Worm (Caenorhabditis elegans) whole organism, late embryonic: ENCODE measurements around the gene ugt-49.

Experiments
- C08G9.2 ChIP-seq: sonication (generic microtip); optimal IDR thresholded peaks from 2 replicates; lab custom pipeline; 2016; ENCODE audit warnings: mild to moderate bottlenecking, missing genetic modification characterization, moderate library complexity, missing compliant biosample characterization
- F13H6.1 ChIP-seq: sonication (generic microtip); optimal IDR thresholded peaks from 2 replicates; lab custom pipeline; 2016; ENCODE audit warnings: missing genetic modification characterization, missing compliant biosample characterization
- K09A11.1 ChIP-seq: sonication (generic microtip); optimal IDR thresholded peaks from 2 replicates; lab custom pipeline; 2017; ENCODE audit warnings: antibody characterized with exemption, mild to moderate bottlenecking, missing genetic modification characterization, missing compliant biosample characterization; ENCODE audit not compliant: insufficient read depth
- T23F11.4 ChIP-seq: fragments of 200-800 bp; sonication (Bioruptor generic); optimal IDR thresholded peaks from 2 replicates; lab custom pipeline; 2018; ENCODE audit warnings: mild to moderate bottlenecking, missing genetic modification characterization, missing compliant biosample characterization
- ahr-1 ChIP-seq: sonication (generic microtip); optimal IDR thresholded peaks from 2 replicates; lab custom pipeline; 2016; ENCODE audit warnings: missing genetic modification characterization, missing compliant biosample characterization
- ceh-19 ChIP-seq: fragments of 200-800 bp; sonication (Bioruptor generic); optimal IDR thresholded peaks from 2 replicates; lab custom pipeline; 2018; ENCODE audit warnings: mild to moderate bottlenecking, missing genetic modification characterization, missing compliant biosample characterization
- ceh-2 ChIP-seq: sonication (generic microtip); optimal IDR thresholded peaks from 2 replicates; lab custom pipeline; 2016; ENCODE audit warnings: missing genotype, missing genetic modification characterization, missing compliant biosample characterization
- ceh-22 ChIP-seq: sonication (generic microtip); optimal IDR thresholded peaks from 2 replicates; lab custom pipeline; 2017; ENCODE audit warnings: missing biosample characterization, missing genetic modification characterization
- ceh-24 ChIP-seq: sonication (generic microtip); optimal IDR thresholded peaks from 2 replicates; lab custom pipeline; 2016; ENCODE audit warnings: mild to moderate bottlenecking, missing genetic modification characterization, missing compliant biosample characterization
- ceh-31 ChIP-seq: sonication (generic microtip); optimal IDR thresholded peaks from 2 replicates; lab custom pipeline; 2016; ENCODE audit warnings: missing genetic modification characterization, missing compliant biosample characterization
- ceh-6 ChIP-seq: fragments of 200-800 bp; sonication (Bioruptor generic); optimal IDR thresholded peaks from 2 replicates; lab custom pipeline; 2018; ENCODE audit warnings: mild to moderate bottlenecking, missing genetic modification characterization, missing compliant biosample characterization
- dmd-4 ChIP-seq: sonication (generic microtip); optimal IDR thresholded peaks from 2 replicates; lab custom pipeline; 2016; ENCODE audit warnings: borderline replicate concordance, missing genetic modification characterization, missing compliant biosample characterization
- elt-2 ChIP-seq: sonication (generic microtip); optimal IDR thresholded peaks from 2 replicates; lab custom pipeline; 2016; ENCODE audit warnings: missing genetic modification reagents, missing genetic modification characterization, missing compliant biosample characterization
- ets-4 ChIP-seq: sonication (generic microtip); optimal IDR thresholded peaks from 2 replicates; lab custom pipeline; 2016; ENCODE audit warnings: missing genetic modification characterization, missing compliant biosample characterization
- fax-1 ChIP-seq: sonication (generic microtip); optimal IDR thresholded peaks from 2 replicates; lab custom pipeline; 2016; ENCODE audit warnings: missing genotype, missing genetic modification characterization, missing compliant biosample characterization
- fkh-10 ChIP-seq: fragments of 150-350 bp; optimal IDR thresholded peaks from 2 replicates; lab custom pipeline; 2014; ENCODE audit warnings: missing biosample characterization, missing genetic modification reagents, missing genetic modification characterization
- fkh-6 ChIP-seq: sonication (generic microtip); optimal IDR thresholded peaks from 2 replicates; lab custom pipeline; 2016; ENCODE audit warnings: missing genetic modification characterization, missing compliant biosample characterization
- hlh-30 ChIP-seq: sonication (generic microtip); optimal IDR thresholded peaks from 2 replicates; lab custom pipeline; 2017; ENCODE audit warnings: antibody characterized with exemption, missing genetic modification characterization, missing compliant biosample characterization; ENCODE audit not compliant: insufficient read depth
- lim-6 ChIP-seq: sonication (generic microtip); optimal IDR thresholded peaks from 2 replicates; lab custom pipeline; 2016; ENCODE audit warnings: missing genetic modification characterization, missing compliant biosample characterization
- madf-2 ChIP-seq: sonication (generic microtip); optimal IDR thresholded peaks from 2 replicates; lab custom pipeline; 2017; ENCODE audit warnings: missing genetic modification characterization, missing compliant biosample characterization
- mec-3 ChIP-seq: sonication (generic microtip); optimal IDR thresholded peaks from 2 replicates; lab custom pipeline; 2016; ENCODE audit warnings: borderline replicate concordance, missing genetic modification characterization, missing compliant biosample characterization
- nhr-232 ChIP-seq: sonication (generic microtip); optimal IDR thresholded peaks from 2 replicates; lab custom pipeline; 2016; ENCODE audit warnings: missing genetic modification characterization, missing compliant biosample characterization
- odd-2 ChIP-seq: sonication (generic microtip); optimal IDR thresholded peaks from 2 replicates; lab custom pipeline; 2017; ENCODE audit warnings: antibody characterized with exemption, mild to moderate bottlenecking, missing genetic modification characterization, missing compliant biosample characterization
- pha-2 ChIP-seq: sonication (generic microtip); optimal IDR thresholded peaks from 2 replicates; lab custom pipeline; 2017; ENCODE audit warnings: mild to moderate bottlenecking, missing genetic modification characterization, missing compliant biosample characterization
- pqm-1 ChIP-seq: sonication (generic microtip); optimal IDR thresholded peaks from 2 replicates; lab custom pipeline; 2016; ENCODE audit warnings: missing genetic modification characterization, missing compliant biosample characterization
- ref-2 ChIP-seq: sonication (generic microtip); optimal IDR thresholded peaks from 2 replicates; lab custom pipeline; 2016; ENCODE audit warnings: missing genetic modification characterization, missing compliant biosample characterization
- sox-2 ChIP-seq: fragments of 200-800 bp; sonication (Bioruptor generic); IDR thresholded peaks from 2 replicates; pipeline ENCODE4 v1.3.6; 2022; ENCODE audit warnings: missing genetic modification reagents, missing genetic modification characterization, missing compliant biosample characterization
- syd-9 ChIP-seq: sonication (generic microtip); optimal IDR thresholded peaks from 2 replicates; lab custom pipeline; 2016; ENCODE audit warnings: mild to moderate bottlenecking, missing genetic modification characterization, moderate library complexity, missing compliant biosample characterization
- tbx-2 ChIP-seq: sonication (generic microtip); optimal IDR thresholded peaks from 2 replicates; lab custom pipeline; 2016; ENCODE audit warnings: missing genetic modification characterization, missing compliant biosample characterization
- tbx-7 ChIP-seq: sonication (generic microtip); optimal IDR thresholded peaks from 2 replicates; lab custom pipeline; 2016; ENCODE audit warnings: missing genotype, missing genetic modification characterization, missing compliant biosample characterization
- unc-3 ChIP-seq, 2 experiments: fragments of 200-800 bp in 1 of 2; sonication (Bioruptor generic) in 1 of 2; sonication (generic microtip) in 1 of 2; conservative IDR thresholded peaks in 1 of 2; optimal IDR thresholded peaks in 1 of 2; 2 replicates each; pipeline versions ENCODE4 v1.3.6 to Lab custom; 2016 to 2022; ENCODE audit warnings: missing compliant biosample characterization in 2 of 2, missing genetic modification characterization in 2 of 2, missing genetic modification reagents in 1 of 2
- unc-42 ChIP-seq: sonication (generic microtip); optimal IDR thresholded peaks from 2 replicates; lab custom pipeline; 2016; ENCODE audit warnings: missing genotype, missing genetic modification characterization, missing compliant biosample characterization
- unc-86 ChIP-seq: sonication (generic microtip); optimal IDR thresholded peaks from 2 replicates; lab custom pipeline; 2016; ENCODE audit warnings: missing genetic modification characterization, missing compliant biosample characterization

The ugt-49 gene

DNA sequence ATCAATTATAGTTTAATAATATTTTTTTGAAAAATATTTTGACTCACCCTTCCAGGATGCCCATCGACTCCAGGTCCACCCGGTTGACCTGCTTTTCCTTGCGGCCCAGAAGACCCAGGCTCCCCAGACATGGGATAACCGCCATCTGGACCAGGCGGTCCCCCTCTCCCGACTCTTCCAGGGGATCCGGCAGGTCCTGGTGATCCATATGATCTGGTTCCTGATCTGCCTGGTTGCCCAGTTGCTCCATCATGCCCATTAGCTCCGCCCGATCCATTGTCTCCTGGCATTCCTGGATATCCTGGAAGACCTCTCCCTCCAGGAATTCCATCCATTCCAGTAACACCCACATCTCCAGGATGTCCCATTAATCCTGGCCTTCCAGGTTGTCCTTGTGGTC lies 21.6 kb downstream of the ugt-49 start:
- TF ChIP-seq tbx-7 (tag; lab: Kevin White, UChicago) (no peak), tbx-2 (tag; lab: Kevin White, UChicago) (no peak), pha-2 (tag; lab: Kevin White, UChicago) (no peak), fkh-6 (no peak), unc-42 (no peak), ceh-2 (tag; lab: Kevin White, UChicago) (no peak), syd-9 (tag; lab: Kevin White, UChicago) (no peak)

DNA sequence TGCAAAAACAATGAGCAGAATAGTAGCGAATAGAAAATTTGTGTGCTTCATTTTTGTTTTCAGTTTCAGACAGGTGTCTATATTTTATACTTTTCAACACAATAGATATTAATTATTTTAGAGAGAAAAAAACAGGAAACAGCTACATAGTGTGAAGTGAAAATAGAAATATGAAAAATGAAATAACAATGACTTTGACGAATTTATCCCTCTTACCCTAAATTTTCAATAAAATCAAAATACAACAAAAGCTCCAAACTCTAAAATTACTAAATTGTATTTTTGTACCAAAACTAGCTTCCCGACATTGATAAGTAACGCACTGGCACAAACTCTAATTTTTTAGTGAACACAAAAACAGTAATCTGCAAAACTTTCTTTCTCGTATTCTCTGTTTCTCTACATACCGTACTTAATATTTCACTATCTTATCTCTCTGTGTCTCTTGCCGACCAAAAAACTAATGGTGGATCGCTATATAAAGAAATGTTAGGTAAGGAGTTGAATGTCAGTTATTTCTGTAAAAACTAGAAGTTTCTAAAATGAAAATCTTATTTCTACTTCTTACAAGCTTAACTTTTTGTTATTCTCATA lies 23.1 kb downstream of the ugt-49 start, which contains the start of the genes col-151 and ugt-1:
Gene col-151, minus strand, starts transcription at position 51 of the 594 bp plus-strand sequence.
Gene ugt-1, plus strand, starts transcription at position 491 of the 594 bp plus-strand sequence.
- TF ChIP-seq syd-9 (tag; lab: Kevin White, UChicago): no peak
- TF ChIP-seq pqm-1: no peak
- no peak for TF ChIP-seq ceh-6
- TF ChIP-seq ceh-31: no peak
- TF ChIP-seq unc-3 (GFP tag; conservative IDR thresholded peaks at IDR 0.05; lab: Robert Waterston, UW): no peak
- no peak for TF ChIP-seq unc-3 (tag; optimal IDR thresholded peaks at IDR 0.05; lab: Kevin White, UChicago)
- TF ChIP-seq unc-86 (tag; lab: Kevin White, UChicago): no peak
- no peak for TF ChIP-seq F13H6.1 (tag; lab: Kevin White, UChicago)
- TF ChIP-seq ceh-19 (GFP tag; lab: Kevin White, UChicago): no peak
- no peak for TF ChIP-seq pha-2 (tag; lab: Kevin White, UChicago)
- no peak for TF ChIP-seq ref-2 (tag; lab: Kevin White, UChicago)
- TF ChIP-seq ahr-1: no peak
- TF ChIP-seq ceh-22 (tag; lab: Kevin White, UChicago): no peak
- no peak for TF ChIP-seq ceh-24 (tag; lab: Kevin White, UChicago)
- no peak for TF ChIP-seq madf-2 (tag; lab: Kevin White, UChicago)
- TF ChIP-seq elt-2 (tag; lab: Kevin White, UChicago): no peak
- TF ChIP-seq odd-2 (tag; lab: Kevin White, UChicago): no peak
- no peak for TF ChIP-seq nhr-232 (tag; lab: Kevin White, UChicago)

DNA sequence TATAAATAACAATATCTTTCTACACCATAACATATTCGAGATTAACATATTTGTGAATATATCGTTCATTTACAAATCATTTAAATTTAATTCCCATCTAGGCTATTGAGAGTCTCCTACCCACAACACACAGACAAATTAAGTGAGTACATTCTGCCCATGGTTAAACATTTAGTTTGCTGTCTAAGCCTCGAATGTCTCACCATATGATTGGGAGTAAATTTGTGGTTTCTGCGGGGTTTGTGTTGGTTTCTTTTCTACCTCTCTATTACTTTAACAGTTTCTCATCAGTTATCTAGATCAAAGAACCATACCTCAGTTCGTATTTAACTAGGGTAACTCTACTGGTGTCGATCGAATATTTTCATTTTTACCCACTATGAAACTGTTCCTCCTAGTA lies 26.3 kb downstream of the ugt-49 start, which contains the start of gene ugt-2:
Gene ugt-2, plus strand, starts transcription at position 371 of the 400 bp plus-strand sequence.
- TF ChIP-seq ets-4 (tag; lab: Kevin White, UChicago) (no peak), ceh-31 (no peak), sox-2 (no peak), hlh-30 (tag; lab: Kevin White, UChicago) (no peak), K09A11.1 (no peak)

ce11 chrV:10399290-10399689 lies 27.2 kb downstream of the ugt-49 start:
- TF ChIP-seq fkh-10 (no peak), ahr-1 (no peak), elt-2 (tag; lab: Kevin White, UChicago) (peak; percentile 77), pha-2 (tag; lab: Kevin White, UChicago) (no peak), lim-6 (tag; lab: Kevin White, UChicago) (no peak)

ce11 chrV:10402804-10403203 lies 30.7 kb downstream of the ugt-49 start, which contains the start of gene F15H10.8:
TSS of gene F15H10.8 (minus strand) at chrV:10402904.
- TF ChIP-seq dmd-4 (tag; lab: Kevin White, UChicago): no peak
- no peak for TF ChIP-seq C08G9.2 (tag; lab: Kevin White, UChicago)
- TF ChIP-seq pqm-1: no peak
- no peak for TF ChIP-seq fax-1 (tag; lab: Kevin White, UChicago)
- no peak for TF ChIP-seq lim-6 (tag; lab: Kevin White, UChicago)
- no peak for TF ChIP-seq K09A11.1
- no peak for TF ChIP-seq T23F11.4 (GFP tag; lab: Kevin White, UChicago)
- no peak for TF ChIP-seq fkh-6
- no peak for TF ChIP-seq syd-9 (tag; lab: Kevin White, UChicago)
- no peak for TF ChIP-seq ceh-19 (GFP tag; lab: Kevin White, UChicago)
- TF ChIP-seq mec-3 (tag; lab: Kevin White, UChicago): no peak
